Worm (Caenorhabditis elegans) whole organism, late embryonic: ENCODE data around the gene osta-1.

ENCODE experiments used
- C08G9.2 ChIP-seq: sonication (generic microtip); optimal IDR thresholded peaks from 2 replicates; lab custom pipeline; 2016; ENCODE audit warnings: mild to moderate bottlenecking, missing genetic modification characterization, moderate library complexity, missing compliant biosample characterization
- T23F11.4 ChIP-seq: fragments of 200-800 bp; sonication (Bioruptor generic); optimal IDR thresholded peaks from 2 replicates; lab custom pipeline; 2018; ENCODE audit warnings: mild to moderate bottlenecking, missing genetic modification characterization, missing compliant biosample characterization
- Y22D7AL.16 ChIP-seq: sonication (generic microtip); optimal IDR thresholded peaks from 2 replicates; lab custom pipeline; 2016; ENCODE audit warnings: missing genetic modification characterization, missing compliant biosample characterization
- ama-1 ChIP-seq: fragments of 150-350 bp; optimal IDR thresholded peaks from 2 replicates; lab custom pipeline; 2014
- ceh-14 ChIP-seq: sonication (generic microtip); optimal IDR thresholded peaks from 2 replicates; lab custom pipeline; 2016; ENCODE audit warnings: missing genotype, missing genetic modification characterization, missing compliant biosample characterization
- ceh-18 ChIP-seq: sonication (generic microtip); optimal IDR thresholded peaks from 2 replicates; lab custom pipeline; 2016; ENCODE audit warnings: missing genetic modification characterization, missing compliant biosample characterization
- ceh-2 ChIP-seq: sonication (generic microtip); optimal IDR thresholded peaks from 2 replicates; lab custom pipeline; 2016; ENCODE audit warnings: missing genotype, missing genetic modification characterization, missing compliant biosample characterization
- ceh-30 ChIP-seq: fragments of 150-350 bp; optimal IDR thresholded peaks from 2 replicates; lab custom pipeline; 2014; ENCODE audit warnings: missing biosample characterization, missing genetic modification characterization
- ceh-31 ChIP-seq: sonication (generic microtip); optimal IDR thresholded peaks from 2 replicates; lab custom pipeline; 2016; ENCODE audit warnings: missing genetic modification characterization, missing compliant biosample characterization
- ceh-34 ChIP-seq: sonication (generic microtip); optimal IDR thresholded peaks from 2 replicates; lab custom pipeline; 2016; ENCODE audit warnings: mild to moderate bottlenecking, missing genetic modification characterization, missing compliant biosample characterization
- ceh-45 ChIP-seq: fragments of 200-800 bp; sonication (Bioruptor generic); IDR thresholded peaks from 2 replicates; pipeline ENCODE4 v1.3.6; 2022; ENCODE audit warnings: missing genetic modification reagents, missing genetic modification characterization, missing compliant biosample characterization
- ceh-48 ChIP-seq: sonication (generic microtip); optimal IDR thresholded peaks from 2 replicates; lab custom pipeline; 2016; ENCODE audit warnings: missing genetic modification characterization, inconsistent platforms, missing compliant biosample characterization
- ceh-9 ChIP-seq: sonication (generic microtip); optimal IDR thresholded peaks from 2 replicates; lab custom pipeline; 2016; ENCODE audit warnings: mild to moderate bottlenecking, missing genetic modification characterization, inconsistent platforms, missing compliant biosample characterization
- dmd-4 ChIP-seq: sonication (generic microtip); optimal IDR thresholded peaks from 2 replicates; lab custom pipeline; 2016; ENCODE audit warnings: borderline replicate concordance, missing genetic modification characterization, missing compliant biosample characterization
- dve-1 ChIP-seq: sonication (generic microtip); optimal IDR thresholded peaks from 2 replicates; lab custom pipeline; 2017; ENCODE audit warnings: antibody characterized with exemption, mild to moderate bottlenecking, missing genetic modification characterization, missing compliant biosample characterization
- elt-4 ChIP-seq: sonication (generic microtip); optimal IDR thresholded peaks from 2 replicates; lab custom pipeline; 2016; ENCODE audit warnings: missing genetic modification characterization, missing compliant biosample characterization
- ets-4 ChIP-seq: sonication (generic microtip); optimal IDR thresholded peaks from 2 replicates; lab custom pipeline; 2016; ENCODE audit warnings: missing genetic modification characterization, missing compliant biosample characterization
- fax-1 ChIP-seq: sonication (generic microtip); optimal IDR thresholded peaks from 2 replicates; lab custom pipeline; 2016; ENCODE audit warnings: missing genotype, missing genetic modification characterization, missing compliant biosample characterization
- fkh-10 ChIP-seq: fragments of 150-350 bp; optimal IDR thresholded peaks from 2 replicates; lab custom pipeline; 2014; ENCODE audit warnings: missing biosample characterization, missing genetic modification reagents, missing genetic modification characterization
- fkh-6 ChIP-seq: sonication (generic microtip); optimal IDR thresholded peaks from 2 replicates; lab custom pipeline; 2016; ENCODE audit warnings: missing genetic modification characterization, missing compliant biosample characterization
- hlh-15 ChIP-seq: sonication (generic microtip); optimal IDR thresholded peaks from 2 replicates; lab custom pipeline; 2016; ENCODE audit warnings: missing genetic modification characterization, missing compliant biosample characterization
- hlh-6 ChIP-seq: sonication (generic microtip); optimal IDR thresholded peaks from 2 replicates; lab custom pipeline; 2016; ENCODE audit warnings: missing genotype, missing genetic modification characterization, missing compliant biosample characterization
- hlh-8 ChIP-seq: sonication (generic microtip); optimal IDR thresholded peaks from 2 replicates; lab custom pipeline; 2016; ENCODE audit warnings: missing genotype, missing genetic modification characterization, missing compliant biosample characterization
- mec-3 ChIP-seq: sonication (generic microtip); optimal IDR thresholded peaks from 2 replicates; lab custom pipeline; 2016; ENCODE audit warnings: borderline replicate concordance, missing genetic modification characterization, missing compliant biosample characterization
- nfya-1 ChIP-seq: sonication (generic microtip); optimal IDR thresholded peaks from 2 replicates; lab custom pipeline; 2017; ENCODE audit warnings: missing genetic modification characterization, mild to moderate bottlenecking, missing compliant biosample characterization, antibody characterized with exemption, moderate library complexity
- nhr-11 ChIP-seq: fragments of 150-350 bp; optimal IDR thresholded peaks from 2 replicates; lab custom pipeline; 2014; ENCODE audit warnings: missing biosample characterization, missing genetic modification characterization
- npax-4 ChIP-seq: sonication (generic microtip); optimal IDR thresholded peaks from 2 replicates; lab custom pipeline; 2016; ENCODE audit warnings: missing genetic modification characterization, missing compliant biosample characterization
- pat-9 ChIP-seq: fragments of 200-800 bp; sonication (Bioruptor generic); optimal IDR thresholded peaks from 2 replicates; lab custom pipeline; 2018; ENCODE audit warnings: mild to moderate bottlenecking, missing genetic modification characterization, moderate library complexity, missing compliant biosample characterization
- pha-2 ChIP-seq: sonication (generic microtip); optimal IDR thresholded peaks from 2 replicates; lab custom pipeline; 2017; ENCODE audit warnings: mild to moderate bottlenecking, missing genetic modification characterization, missing compliant biosample characterization
- pros-1 ChIP-seq: fragments of 150-350 bp; optimal IDR thresholded peaks from 2 replicates; lab custom pipeline; 2014; ENCODE audit warnings: missing biosample characterization, missing genetic modification reagents, missing genetic modification characterization
- ref-2 ChIP-seq: sonication (generic microtip); optimal IDR thresholded peaks from 2 replicates; lab custom pipeline; 2016; ENCODE audit warnings: missing genetic modification characterization, missing compliant biosample characterization
- rnt-1 ChIP-seq: sonication (generic microtip); optimal IDR thresholded peaks from 2 replicates; lab custom pipeline; 2016; ENCODE audit warnings: missing genetic modification characterization, missing compliant biosample characterization
- sox-4 ChIP-seq: sonication (generic microtip); optimal IDR thresholded peaks from 2 replicates; lab custom pipeline; 2017; ENCODE audit warnings: mild to moderate bottlenecking, missing genetic modification characterization, inconsistent platforms, missing compliant biosample characterization
- tbx-2 ChIP-seq: sonication (generic microtip); optimal IDR thresholded peaks from 2 replicates; lab custom pipeline; 2016; ENCODE audit warnings: missing genetic modification characterization, missing compliant biosample characterization
- ttx-3 ChIP-seq: sonication (generic microtip); optimal IDR thresholded peaks from 2 replicates; lab custom pipeline; 2016; ENCODE audit warnings: missing genetic modification reagents, missing genetic modification characterization, missing compliant biosample characterization
- unc-3 ChIP-seq, 2 experiments: fragments of 200-800 bp in 1 of 2; sonication (Bioruptor generic) in 1 of 2; sonication (generic microtip) in 1 of 2; conservative IDR thresholded peaks in 1 of 2; optimal IDR thresholded peaks in 1 of 2; 2 replicates each; pipeline versions ENCODE4 v1.3.6 to Lab custom; 2016 to 2022; ENCODE audit warnings: missing compliant biosample characterization in 2 of 2, missing genetic modification characterization in 2 of 2, missing genetic modification reagents in 1 of 2
- unc-86 ChIP-seq: sonication (generic microtip); optimal IDR thresholded peaks from 2 replicates; lab custom pipeline; 2016; ENCODE audit warnings: missing genetic modification characterization, missing compliant biosample characterization
- ztf-16 ChIP-seq: sonication (generic microtip); optimal IDR thresholded peaks from 2 replicates; lab custom pipeline; 2017; ENCODE audit warnings: missing genetic modification characterization, missing compliant biosample characterization

The osta-1 gene

ce11 chrII:23739-24138 is 17.3 kb downstream of the osta-1 start:
- TF ChIP-seq ceh-18 (tag; lab: Kevin White, UChicago) (no peak), mec-3 (tag; lab: Kevin White, UChicago) (peak; percentile 37)

DNA sequence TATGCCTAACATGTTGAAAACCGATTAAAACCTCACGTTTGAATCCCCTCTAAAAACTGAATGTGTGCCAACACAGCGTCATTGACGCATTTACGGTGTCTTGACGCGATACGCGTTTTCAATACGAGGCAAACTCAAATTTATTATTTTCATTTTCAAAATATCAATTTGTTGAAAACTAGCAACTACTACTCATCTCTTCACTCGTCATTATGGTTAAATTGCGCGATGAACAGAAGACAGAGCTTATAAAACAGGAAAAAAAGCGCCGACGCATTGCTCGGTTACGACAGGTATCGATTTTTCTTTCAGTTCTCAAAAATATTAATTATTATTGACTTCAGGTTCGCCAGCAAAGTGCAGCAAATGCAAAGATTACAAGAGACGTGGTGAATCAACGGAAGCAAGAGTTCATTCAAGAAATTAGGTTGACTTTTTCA is 18.1 kb downstream of the osta-1 start, which contains the start of gene enee-1:
enee-1 (plus strand) TSS at position 108 of the 440 bp plus-strand sequence.
- TF ChIP-seq ttx-3 (tag; lab: Kevin White, UChicago) = no peak
- TF ChIP-seq pat-9 = no peak
- peak; percentile 29 for TF ChIP-seq ceh-48 (tag; lab: Kevin White, UChicago)
- TF ChIP-seq rnt-1 (tag; lab: Kevin White, UChicago) = peak; percentile 53
- peak; percentile 54 for TF ChIP-seq nfya-1 (tag; lab: Kevin White, UChicago)
- no peak for TF ChIP-seq dmd-4
- TF ChIP-seq ceh-30 (tag; lab: Kevin White, UChicago) = peak; percentile 68
- peak; percentile 21 for TF ChIP-seq ceh-31 (tag; lab: Kevin White, UChicago)
- TF ChIP-seq ceh-18 (tag; lab: Kevin White, UChicago) = peak; percentile 8
- TF ChIP-seq tbx-2 (tag; lab: Kevin White, UChicago) = peak; percentile 25

DNA sequence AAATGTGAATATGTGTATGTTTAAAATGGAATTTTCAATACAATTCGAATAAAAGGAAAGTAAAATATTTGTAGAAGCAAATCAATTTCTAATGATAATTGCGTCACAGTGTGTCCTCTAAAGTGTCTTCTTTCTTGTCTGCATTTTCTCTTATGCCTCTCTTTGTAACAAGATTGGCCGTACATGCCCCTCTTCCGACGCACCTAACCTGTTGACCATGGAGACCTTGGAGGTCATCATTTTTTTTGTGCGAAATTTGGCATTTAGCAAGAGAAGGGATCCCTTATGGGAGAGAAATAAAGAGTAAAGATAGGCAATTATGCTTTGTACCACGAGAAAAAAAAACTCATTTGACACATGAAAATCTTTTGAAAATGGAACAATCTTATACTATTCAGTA is 21.8 kb downstream of the osta-1 start, which contains the start of gene F23F1.4:
F23F1.4 (minus strand) TSS at position 141 of the 400 bp plus-strand sequence.
- TF ChIP-seq fkh-10 (GFP tag; lab: Kevin White, UChicago) (no peak), ztf-16 (tag; lab: Kevin White, UChicago) (no peak), T23F11.4 (GFP tag; lab: Kevin White, UChicago) (no peak), elt-4 (tag; lab: Kevin White, UChicago) (no peak), hlh-15 (tag; lab: Kevin White, UChicago) (no peak), pros-1 (tag; lab: Kevin White, UChicago) (no peak), ama-1 (lab: Kevin White, UChicago) (no peak), mec-3 (tag; lab: Kevin White, UChicago) (no peak), ceh-34 (tag; lab: Kevin White, UChicago) (no peak), ceh-30 (tag; lab: Kevin White, UChicago) (no peak), ceh-18 (tag; lab: Kevin White, UChicago) (no peak), pha-2 (tag; lab: Kevin White, UChicago) (no peak), nhr-11 (no peak), unc-86 (tag; lab: Kevin White, UChicago) (no peak), ceh-45 (no peak), dmd-4 (no peak), ceh-48 (tag; lab: Kevin White, UChicago) (no peak), npax-4 (tag; lab: Kevin White, UChicago) (no peak)

DNA sequence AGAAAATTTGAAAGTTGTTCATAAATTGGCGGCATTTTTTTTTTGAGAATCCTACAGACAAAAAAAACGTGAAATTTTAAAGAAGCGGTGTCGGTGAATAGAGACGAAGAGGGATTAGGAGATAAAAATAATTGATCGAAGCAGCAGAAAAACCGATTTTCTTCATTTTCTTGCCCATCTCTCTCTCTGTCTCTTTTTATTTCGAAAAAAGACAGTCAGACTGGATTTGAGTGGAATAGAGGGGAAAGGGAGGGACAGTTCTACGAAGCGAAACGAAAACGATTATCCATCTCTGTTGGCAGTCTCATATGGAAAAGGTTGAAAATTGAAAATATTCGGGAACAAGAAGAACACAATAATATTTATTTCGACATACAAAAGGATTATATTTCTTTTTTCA is 23.1 kb downstream of the osta-1 start:
- TF ChIP-seq dve-1 (tag; lab: Kevin White, UChicago) (no peak), elt-4 (tag; lab: Kevin White, UChicago) (no peak), ceh-48 (tag; lab: Kevin White, UChicago) (no peak), ets-4 (tag; lab: Kevin White, UChicago) (no peak), ref-2 (tag; lab: Kevin White, UChicago) (no peak)

DNA sequence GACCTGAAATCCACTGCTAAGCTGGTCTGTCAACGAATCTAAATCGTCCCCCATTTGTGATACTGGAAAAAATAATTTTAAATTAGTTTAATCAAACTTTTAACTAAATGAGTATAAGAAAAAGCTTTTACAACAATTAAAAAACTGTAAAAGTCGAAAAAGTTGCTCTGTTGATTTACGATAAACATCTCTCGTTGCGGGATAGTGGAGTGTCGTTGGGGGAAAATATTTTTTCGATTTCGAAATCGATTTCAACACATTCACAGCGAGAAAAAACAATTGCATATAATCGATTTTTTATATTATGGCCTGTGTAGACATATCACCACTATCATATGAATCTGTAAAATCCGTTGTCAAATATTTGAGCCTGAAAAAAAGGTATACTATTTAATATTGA is 25.1 kb downstream of the osta-1 start, which contains the start of the genes F23F1.5 and fbxc-54:
F23F1.5 (minus strand) TSS at position 64 of the 400 bp plus-strand sequence.
fbxc-54 (plus strand) TSS at position 199 of the 400 bp plus-strand sequence.
- TF ChIP-seq C08G9.2 = no peak
- no peak for TF ChIP-seq dmd-4
- TF ChIP-seq ceh-9 (tag; lab: Kevin White, UChicago) = no peak
- TF ChIP-seq Y22D7AL.16 = no peak
- no peak for TF ChIP-seq sox-4 (tag; lab: Kevin White, UChicago)
- TF ChIP-seq ceh-2 (tag; lab: Kevin White, UChicago) = no peak
- TF ChIP-seq unc-3 (GFP tag; conservative IDR thresholded peaks at IDR 0.05; lab: Robert Waterston, UW) = no peak
- no peak for TF ChIP-seq unc-3 (tag; optimal IDR thresholded peaks at IDR 0.05; lab: Kevin White, UChicago)
- TF ChIP-seq fax-1 = no peak
- TF ChIP-seq ceh-14 (tag; lab: Kevin White, UChicago) = no peak
- no peak for TF ChIP-seq hlh-8 (tag; lab: Kevin White, UChicago)
- TF ChIP-seq hlh-6 = no peak
- no peak for TF ChIP-seq fkh-6 (tag; lab: Kevin White, UChicago)
- TF ChIP-seq rnt-1 (tag; lab: Kevin White, UChicago) = no peak
- no peak for TF ChIP-seq pha-2 (tag; lab: Kevin White, UChicago)
